Worm (Caenorhabditis elegans): ENCODE data around the gene clec-203.

DNA sequence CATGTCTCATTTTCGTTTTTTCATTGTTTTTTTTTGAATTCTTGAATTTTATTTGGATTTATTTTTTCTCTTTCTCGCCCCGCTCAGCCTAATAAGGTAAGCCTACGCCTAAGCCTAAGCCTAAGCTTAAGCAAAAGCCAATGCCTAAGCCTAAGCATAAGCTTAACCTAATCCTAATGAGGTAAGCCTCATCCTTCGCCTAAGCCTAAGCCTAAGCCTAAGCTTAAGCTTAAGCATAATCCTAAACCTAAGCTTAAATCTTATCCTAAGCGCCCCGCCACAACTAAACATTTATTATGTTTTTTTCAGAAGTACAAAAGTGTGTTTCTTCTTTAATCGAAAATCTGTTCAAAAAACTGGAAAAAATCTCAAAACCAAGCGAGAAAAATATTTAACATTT is 24.1 kb downstream of the clec-203 start:
- TF ChIP-seq W03F9.2 (tag; optimal IDR thresholded peaks at IDR 0.05) (no peak), him-1 (tag; optimal IDR thresholded peaks at IDR 0.05) (no peak)

All from whole organism, L4/young adult.